Worm (Caenorhabditis elegans) whole organism, mixed stage, embryonic: ENCODE measurements around the gene F47E1.4.

Experiments
- M03D4.4 ChIP-seq: sonication (generic microtip); optimal IDR thresholded peaks from 2 replicates; lab custom pipeline; 2017; ENCODE audit warnings: mild to moderate bottlenecking, missing genetic modification characterization, missing compliant biosample characterization
- bed-3 ChIP-seq: fragments of 200-800 bp; sonication (Bioruptor generic); optimal IDR thresholded peaks from 3 replicates; lab custom pipeline; 2018; ENCODE audit warnings: mild to moderate bottlenecking, missing genetic modification characterization, moderate library complexity, missing compliant biosample characterization
- blmp-1 ChIP-seq: fragments of 150-350 bp; optimal IDR thresholded peaks from 2 replicates; lab custom pipeline; 2014; ENCODE audit warnings: missing biosample characterization, missing genetic modification characterization
- ceh-39 ChIP-seq: fragments of 150-350 bp; optimal IDR thresholded peaks from 2 replicates; lab custom pipeline; 2014; ENCODE audit warnings: missing biosample characterization, missing genetic modification characterization
- ceh-43 ChIP-seq: fragments of 200-800 bp; sonication (Bioruptor generic); optimal IDR thresholded peaks from 2 replicates; lab custom pipeline; 2018; ENCODE audit warnings: mild to moderate bottlenecking, missing genetic modification characterization, moderate library complexity, missing compliant biosample characterization
- ceh-83 ChIP-seq: fragments of 200-800 bp; sonication (Bioruptor generic); optimal IDR thresholded peaks from 2 replicates; lab custom pipeline; 2018; ENCODE audit warnings: mild to moderate bottlenecking, missing genetic modification characterization, missing compliant biosample characterization
- ces-1 ChIP-seq: fragments of 150-350 bp; optimal IDR thresholded peaks from 2 replicates; lab custom pipeline; 2014; ENCODE audit warnings: missing biosample characterization, missing genetic modification reagents, missing genetic modification characterization
- cnd-1 ChIP-seq: fragments of 200-800 bp; sonication (Bioruptor generic); optimal IDR thresholded peaks from 2 replicates; lab custom pipeline; 2018; ENCODE audit warnings: mild to moderate bottlenecking, missing genetic modification characterization, missing compliant biosample characterization
- drap-1 ChIP-seq: fragments of 200-800 bp; sonication (Bioruptor generic); optimal IDR thresholded peaks from 3 replicates; lab custom pipeline; 2018; ENCODE audit warnings: mild to moderate bottlenecking, missing genetic modification characterization, missing compliant biosample characterization
- elt-1 ChIP-seq: sonication (generic microtip); optimal IDR thresholded peaks from 2 replicates; lab custom pipeline; 2017; ENCODE audit warnings: missing genetic modification characterization, mild to moderate bottlenecking, missing compliant biosample characterization, antibody characterized with exemption, moderate library complexity, borderline replicate concordance; ENCODE audit not compliant: insufficient read depth
- elt-3 ChIP-seq: fragments of 150-350 bp; optimal IDR thresholded peaks from 2 replicates; lab custom pipeline; 2014; ENCODE audit warnings: missing biosample characterization, missing genetic modification characterization
- flh-1 ChIP-seq: fragments of 200-800 bp; sonication (Bioruptor generic); optimal IDR thresholded peaks from 2 replicates; lab custom pipeline; 2018; ENCODE audit warnings: mild to moderate bottlenecking, missing genetic modification characterization, moderate library complexity, missing compliant biosample characterization
- ham-2 ChIP-seq: fragments of 200-800 bp; sonication (Bioruptor generic); optimal IDR thresholded peaks from 2 replicates; lab custom pipeline; 2018; ENCODE audit warnings: mild to moderate bottlenecking, missing genetic modification characterization, missing compliant biosample characterization
- hlh-1 ChIP-seq: fragments of 150-350 bp; optimal IDR thresholded peaks from 2 replicates; lab custom pipeline; 2014; ENCODE audit warnings: missing biosample characterization, missing genetic modification reagents, missing genetic modification characterization
- lin-13 ChIP-seq: fragments of 150-350 bp; optimal IDR thresholded peaks from 2 replicates; lab custom pipeline; 2014; ENCODE audit warnings: missing biosample characterization, missing genetic modification characterization
- lin-32 ChIP-seq: fragments of 200-800 bp; sonication (Bioruptor generic); optimal IDR thresholded peaks from 2 replicates; lab custom pipeline; 2018; ENCODE audit warnings: mild to moderate bottlenecking, missing genetic modification characterization, missing compliant biosample characterization
- lsy-2 ChIP-seq: fragments of 150-350 bp; optimal IDR thresholded peaks from 2 replicates; lab custom pipeline; 2014; ENCODE audit warnings: missing biosample characterization, missing genetic modification characterization
- mab-5 ChIP-seq: fragments of 150-350 bp; optimal IDR thresholded peaks from 2 replicates; lab custom pipeline; 2014; ENCODE audit warnings: missing biosample characterization, missing genetic modification characterization
- mep-1 ChIP-seq: fragments of 150-350 bp; optimal IDR thresholded peaks from 2 replicates; lab custom pipeline; 2017; ENCODE audit warnings: missing biosample characterization, missing genetic modification reagents, missing genetic modification characterization, inconsistent platforms
- mls-2 ChIP-seq: sonication (generic microtip); optimal IDR thresholded peaks from 2 replicates; lab custom pipeline; 2016; ENCODE audit warnings: mild to moderate bottlenecking, missing genetic modification characterization, moderate library complexity, missing compliant biosample characterization
- nhr-12 ChIP-seq: fragments of 150-350 bp; optimal IDR thresholded peaks from 2 replicates; lab custom pipeline; 2014; ENCODE audit warnings: missing biosample characterization, missing genetic modification characterization
- nhr-2 ChIP-seq: fragments of 150-350 bp; optimal IDR thresholded peaks from 2 replicates; lab custom pipeline; 2014; ENCODE audit warnings: missing biosample characterization, missing genetic modification characterization
- nhr-237 ChIP-seq: fragments of 150-350 bp; optimal IDR thresholded peaks from 2 replicates; lab custom pipeline; 2014; ENCODE audit warnings: missing biosample characterization, missing genetic modification characterization
- nhr-28 ChIP-seq: fragments of 150-350 bp; optimal IDR thresholded peaks from 2 replicates; lab custom pipeline; 2014; ENCODE audit warnings: missing biosample characterization, missing genetic modification characterization
- nhr-76 ChIP-seq: sonication (generic microtip); optimal IDR thresholded peaks from 2 replicates; lab custom pipeline; 2017; ENCODE audit warnings: missing biosample characterization, missing genetic modification characterization
- pha-4 ChIP-seq: fragments of 150-350 bp; optimal IDR thresholded peaks from 2 replicates; lab custom pipeline; 2018; ENCODE audit warnings: missing biosample characterization, missing genetic modification reagents, missing genetic modification characterization
- sem-2 ChIP-seq: fragments of 200-800 bp; sonication (Bioruptor generic); optimal IDR thresholded peaks from 2 replicates; lab custom pipeline; 2018; ENCODE audit warnings: mild to moderate bottlenecking, missing genetic modification characterization, missing compliant biosample characterization
- snpc-4 ChIP-seq: fragments of 150-350 bp; optimal IDR thresholded peaks from 2 replicates; lab custom pipeline; 2014; ENCODE audit warnings: missing biosample characterization, missing genetic modification characterization
- sptf-1 ChIP-seq: sonication (generic microtip); optimal IDR thresholded peaks from 2 replicates; lab custom pipeline; 2017; ENCODE audit warnings: mild to moderate bottlenecking, missing genetic modification characterization, moderate library complexity, missing compliant biosample characterization
- tbx-8 ChIP-seq: fragments of 200-800 bp; sonication (Bioruptor generic); optimal IDR thresholded peaks from 2 replicates; lab custom pipeline; 2018; ENCODE audit warnings: mild to moderate bottlenecking, missing genetic modification characterization, moderate library complexity, missing compliant biosample characterization
- unc-120 ChIP-seq: sonication (generic microtip); optimal IDR thresholded peaks from 2 replicates; lab custom pipeline; 2017; ENCODE audit warnings: missing genetic modification characterization, missing compliant biosample characterization; ENCODE audit not compliant: poor library complexity, severe bottlenecking
- unc-39 ChIP-seq: fragments of 150-350 bp; optimal IDR thresholded peaks from 2 replicates; lab custom pipeline; 2014; ENCODE audit warnings: missing biosample characterization, missing genetic modification characterization
- unc-62 ChIP-seq: fragments of 150-350 bp; optimal IDR thresholded peaks from 2 replicates; lab custom pipeline; 2014; ENCODE audit warnings: missing biosample characterization, missing genetic modification reagents, missing genetic modification characterization
- zip-8 ChIP-seq: fragments of 150-350 bp; optimal IDR thresholded peaks from 2 replicates; lab custom pipeline; 2014; ENCODE audit warnings: missing biosample characterization, missing genetic modification characterization
- ztf-11 ChIP-seq: fragments of 150-350 bp; optimal IDR thresholded peaks from 2 replicates; lab custom pipeline; 2014; ENCODE audit warnings: missing biosample characterization, missing genetic modification characterization

F47E1.4 gene

ce11 chrX:9057352-9057751 lies 5.3 kb upstream of the F47E1.4 start, which contains the start of gene F47E1.2:
Gene F47E1.2 (plus strand): TSS chrX:9057652.
- TF ChIP-seq ceh-39: no peak

- TF ChIP-seq M03D4.4 (tag; lab: Kevin White, UChicago) (no peak), blmp-1 (tag; lab: Kevin White, UChicago) (no peak), sptf-1 (no peak), pha-4 (no peak), nhr-28 (tag; lab: Kevin White, UChicago) (no peak), ceh-39 (no peak), unc-39 (no peak), ceh-43 (no peak), elt-1 (tag; lab: Kevin White, UChicago) (no peak), lin-13 (tag; lab: Kevin White, UChicago) (no peak)
Observed at ce11 chrX:9063439-9063838, 816 bp downstream of the F47E1.4 start.

- TF ChIP-seq hlh-1 (tag; lab: Kevin White, UChicago): no peak
- TF ChIP-seq mep-1 (tag; lab: Kevin White, UChicago): no peak
- no peak for TF ChIP-seq ceh-39
- no peak for TF ChIP-seq pha-4
- TF ChIP-seq ces-1 (GFP tag; lab: Kevin White, UChicago): no peak
- peak; percentile 28 for TF ChIP-seq nhr-2 (tag; lab: Kevin White, UChicago)
- TF ChIP-seq nhr-12 (tag; lab: Kevin White, UChicago): no peak
- no peak for TF ChIP-seq lsy-2 (tag; lab: Kevin White, UChicago)
- peak; percentile 37 for TF ChIP-seq lin-32 (GFP tag; lab: Kevin White, UChicago)
- TF ChIP-seq, all 35 proteins: peak for 2
Observed at ce11 chrX:9067230-9067822, 4.7 kb downstream of the F47E1.4 start.

- TF ChIP-seq tbx-8 (GFP tag; lab: Kevin White, UChicago) (no peak), ham-2 (GFP tag; lab: Kevin White, UChicago) (peak; percentile 21), zip-8 (tag; lab: Kevin White, UChicago) (no peak), snpc-4 (tag; lab: Kevin White, UChicago) (no peak), M03D4.4 (tag; lab: Kevin White, UChicago) (no peak), elt-3 (tag; lab: Kevin White, UChicago) (no peak), blmp-1 (tag; lab: Kevin White, UChicago) (peak; percentile 37), unc-62 (peak; percentile 31), pha-4 (peak; percentile 2), bed-3 (GFP tag; lab: Kevin White, UChicago) (no peak), ceh-83 (GFP tag; lab: Kevin White, UChicago) (no peak), sptf-1 (no peak), unc-120 (tag; lab: Kevin White, UChicago) (peak; percentile 40), lin-13 (tag; lab: Kevin White, UChicago) (no peak), lin-32 (GFP tag; lab: Kevin White, UChicago) (no peak), sem-2 (GFP tag; lab: Kevin White, UChicago) (no peak), unc-39 (no peak), mls-2 (no peak), nhr-76 (tag; lab: Kevin White, UChicago) (no peak), flh-1 (GFP tag; lab: Kevin White, UChicago) (no peak), ceh-43 (no peak), ces-1 (GFP tag; lab: Kevin White, UChicago) (peak; percentile 71), nhr-12 (tag; lab: Kevin White, UChicago) (no peak), drap-1 (GFP tag; lab: Kevin White, UChicago) (no peak), nhr-28 (tag; lab: Kevin White, UChicago) (no peak), lsy-2 (tag; lab: Kevin White, UChicago) (no peak), mep-1 (tag; lab: Kevin White, UChicago) (peak; percentile 41), nhr-237 (tag; lab: Kevin White, UChicago) (peak; percentile 46), elt-1 (tag; lab: Kevin White, UChicago) (no peak), cnd-1 (tag; lab: Kevin White, UChicago) (no peak), mab-5 (tag; lab: Kevin White, UChicago) (no peak), ztf-11 (tag; lab: Kevin White, UChicago) (peak; percentile 8), nhr-2 (tag; lab: Kevin White, UChicago) (no peak), ceh-39 (no peak), hlh-1 (tag; lab: Kevin White, UChicago) (peak; percentile 54)
Observed at ce11 chrX:9068075-9068474, 5.5 kb downstream of the F47E1.4 start.
